Fruit fly (Drosophila melanogaster) whole organism, embryonic: ENCODE data around the gene Ifrd1.

Experiments used
- Aef1 ChIP-seq: fragments of 200-800 bp; sonication (Bioruptor generic); IDR thresholded peaks from 3 replicates; pipeline ENCODE4 v1.3.6; 2022; ENCODE audit warnings: missing biosample characterization, missing genetic modification characterization
- CG10321 ChIP-seq: fragments of 200-800 bp; sonication (Bioruptor generic); IDR thresholded peaks from 2 replicates; pipeline ENCODE4 v1.3.6; 2022; ENCODE audit warnings: missing biosample characterization, missing genetic modification characterization
- CG10431 ChIP-seq: fragments of 200-800 bp; sonication (Bioruptor generic); optimal IDR thresholded peaks from 3 replicates; lab custom pipeline; 2018; ENCODE audit warnings: missing biosample characterization, mild to moderate bottlenecking, missing genetic modification characterization
- CG10565 ChIP-seq: fragments of 200-800 bp; sonication (Bioruptor generic); optimal IDR thresholded peaks from 3 replicates; lab custom pipeline; 2016; ENCODE audit warnings: missing biosample characterization, mild to moderate bottlenecking, missing genetic modification characterization
- CG10979 ChIP-seq: fragments of 200-800 bp; sonication (Bioruptor generic); optimal IDR thresholded peaks from 2 replicates; lab custom pipeline; 2018; ENCODE audit warnings: missing biosample characterization, mild to moderate bottlenecking, missing genetic modification characterization, moderate library complexity
- CG12299 ChIP-seq: fragments of 200-800 bp; sonication (Bioruptor generic); optimal IDR thresholded peaks from 2 replicates; lab custom pipeline; 2018; ENCODE audit warnings: missing biosample characterization, mild to moderate bottlenecking, missing genetic modification characterization
- CG12769 ChIP-seq: fragments of 200-800 bp; sonication (Bioruptor generic); optimal IDR thresholded peaks from 2 replicates; lab custom pipeline; 2019; ENCODE audit warnings: missing biosample characterization, mild to moderate bottlenecking, missing genetic modification characterization, moderate library complexity
- CG13287 ChIP-seq: fragments of 200-800 bp; sonication (Bioruptor generic); IDR thresholded peaks from 2 replicates; pipeline ENCODE4 v1.3.6; 2022; ENCODE audit warnings: missing biosample characterization, missing genetic modification characterization; ENCODE audit not compliant: partially characterized antibody
- CG13424 ChIP-seq: fragments of 200-800 bp; sonication (Bioruptor generic); optimal IDR thresholded peaks from 2 replicates; lab custom pipeline; 2019; ENCODE audit warnings: missing biosample characterization, mild to moderate bottlenecking, missing genetic modification characterization, moderate library complexity
- CG14667 ChIP-seq: fragments of 200-800 bp; sonication (Bioruptor generic); IDR thresholded peaks from 2 replicates; pipeline ENCODE4 v1.3.6; 2022; ENCODE audit warnings: missing biosample characterization, missing genetic modification characterization
- CG14860 ChIP-seq: fragments of 200-800 bp; sonication (Bioruptor generic); IDR thresholded peaks from 3 replicates; pipeline ENCODE4 v1.3.6; 2022; ENCODE audit warnings: missing biosample characterization, missing genetic modification characterization; ENCODE audit not compliant: partially characterized antibody
- CG15073 ChIP-seq: fragments of 200-800 bp; sonication (Bioruptor generic); optimal IDR thresholded peaks from 2 replicates; lab custom pipeline; 2016; ENCODE audit warnings: missing biosample characterization, missing genetic modification characterization
- CG15696 ChIP-seq: fragments of 200-800 bp; sonication (Bioruptor generic); optimal IDR thresholded peaks from 2 replicates; lab custom pipeline; 2019; ENCODE audit warnings: missing biosample characterization, mild to moderate bottlenecking, missing genetic modification characterization, moderate library complexity
- CG17186 ChIP-seq: fragments of 200-800 bp; sonication (Bioruptor generic); optimal IDR thresholded peaks from 3 replicates; lab custom pipeline; 2017; ENCODE audit warnings: missing biosample characterization, missing genetic modification reagents, missing genetic modification characterization
- CG18619 ChIP-seq: fragments of 200-800 bp; sonication (Bioruptor generic); optimal IDR thresholded peaks from 3 replicates; lab custom pipeline; 2017; ENCODE audit warnings: missing biosample characterization, mild to moderate bottlenecking, missing genetic modification characterization
- CG2116 ChIP-seq: fragments of 200-800 bp; sonication (Bioruptor generic); optimal IDR thresholded peaks from 3 replicates; lab custom pipeline; 2018; ENCODE audit warnings: missing biosample characterization, mild to moderate bottlenecking, missing genetic modification characterization
- CG2875 ChIP-seq: fragments of 200-800 bp; sonication (Bioruptor generic); optimal IDR thresholded peaks from 2 replicates; lab custom pipeline; 2017; ENCODE audit warnings: missing biosample characterization, mild to moderate bottlenecking, missing genetic modification characterization, missing genetic modification reagents
- CG30403 ChIP-seq: fragments of 200-800 bp; sonication (Bioruptor generic); optimal IDR thresholded peaks from 3 replicates; lab custom pipeline; 2016; ENCODE audit warnings: missing biosample characterization, missing genetic modification characterization
- CG31224 ChIP-seq: fragments of 200-800 bp; sonication (Bioruptor generic); IDR thresholded peaks from 2 replicates; pipeline ENCODE4 v1.3.6; 2022; ENCODE audit warnings: missing biosample characterization, missing genetic modification characterization
- CG33557 ChIP-seq: fragments of 200-800 bp; sonication (Bioruptor generic); optimal IDR thresholded peaks from 2 replicates; lab custom pipeline; 2019; ENCODE audit warnings: missing biosample characterization, mild to moderate bottlenecking, missing genetic modification characterization, moderate library complexity
- CG3838 ChIP-seq: fragments of 200-800 bp; sonication (Bioruptor generic); optimal IDR thresholded peaks from 3 replicates; lab custom pipeline; 2016; ENCODE audit warnings: missing biosample characterization, missing genetic modification characterization
- CG4707 ChIP-seq: fragments of 200-800 bp; sonication (Bioruptor generic); optimal IDR thresholded peaks from 2 replicates; lab custom pipeline; 2018; ENCODE audit warnings: missing biosample characterization, mild to moderate bottlenecking, missing genetic modification characterization, moderate library complexity
- CG4730 ChIP-seq: fragments of 200-800 bp; sonication (Bioruptor generic); IDR thresholded peaks from 2 replicates; pipeline ENCODE4 v1.3.6; 2022; ENCODE audit warnings: missing biosample characterization, missing genetic modification characterization
- Doc3 ChIP-seq: fragments of 200-800 bp; sonication (Bioruptor generic); IDR thresholded peaks from 3 replicates; pipeline ENCODE4 v1.3.6; 2022; ENCODE audit warnings: missing biosample characterization, missing genetic modification characterization; ENCODE audit not compliant: partially characterized antibody
- Dref ChIP-seq: fragments of 200-800 bp; sonication (Bioruptor generic); IDR thresholded peaks from 2 replicates; pipeline ENCODE4 v1.3.6; 2022; ENCODE audit warnings: missing biosample characterization, missing genetic modification characterization
- GATAe ChIP-seq: fragments of 200-800 bp; sonication (Bioruptor generic); conservative IDR thresholded peaks from 2 replicates; pipeline ENCODE4 v1.3.6; 2022; ENCODE audit warnings: missing biosample characterization, missing genetic modification characterization
- Lhr ChIP-seq: fragments of 200-800 bp; sonication (Bioruptor generic); optimal IDR thresholded peaks from 3 replicates; lab custom pipeline; 2017; ENCODE audit warnings: mild to moderate bottlenecking, missing biosample characterization, missing genetic modification reagents, missing genetic modification characterization
- MESR4 ChIP-seq: fragments of 200-800 bp; sonication (Bioruptor generic); optimal IDR thresholded peaks from 2 replicates; lab custom pipeline; 2018; ENCODE audit warnings: missing biosample characterization, mild to moderate bottlenecking, missing genetic modification characterization, moderate library complexity
- Opbp ChIP-seq: fragments of 200-800 bp; sonication (Bioruptor generic); IDR thresholded peaks from 3 replicates; pipeline ENCODE4 v1.3.6; 2022; ENCODE audit warnings: missing biosample characterization, missing genetic modification characterization; ENCODE audit not compliant: partially characterized antibody
- Sox100B ChIP-seq: fragments of 200-800 bp; sonication (Bioruptor generic); optimal IDR thresholded peaks from 3 replicates; lab custom pipeline; 2018; ENCODE audit warnings: missing biosample characterization, mild to moderate bottlenecking, missing genetic modification characterization
- ci ChIP-seq: fragments of 200-800 bp; sonication (Bioruptor generic); IDR thresholded peaks from 3 replicates; pipeline ENCODE4 v1.3.6; 2022; ENCODE audit warnings: missing biosample characterization, missing genetic modification characterization
- dan ChIP-seq: fragments of 200-800 bp; sonication (Bioruptor generic); IDR thresholded peaks from 2 replicates; pipeline ENCODE4 v1.3.6; 2022; ENCODE audit warnings: missing biosample characterization, missing genetic modification characterization
- eve ChIP-seq, 2 experiments: fragments of >200 bp; optimal IDR thresholded peaks; 2 replicates each; lab custom pipeline; 2017; ENCODE audit warnings: missing biosample characterization in 2 of 2, missing genetic modification characterization in 2 of 2
- gt ChIP-seq: fragments of 200-800 bp; sonication (Bioruptor generic); IDR thresholded peaks from 2 replicates; pipeline ENCODE4 v1.3.6; 2022; ENCODE audit warnings: missing biosample characterization, missing genetic modification characterization
- ham ChIP-seq: fragments of 200-800 bp; sonication (Bioruptor generic); IDR thresholded peaks from 2 replicates; pipeline ENCODE4 v1.3.6; 2022; ENCODE audit warnings: missing biosample characterization, missing genetic modification characterization
- ind ChIP-seq: fragments of 200-800 bp; sonication (Bioruptor generic); optimal IDR thresholded peaks from 3 replicates; lab custom pipeline; 2016; ENCODE audit warnings: missing biosample characterization, missing genetic modification characterization
- kah ChIP-seq: fragments of 200-800 bp; sonication (Bioruptor generic); optimal IDR thresholded peaks from 2 replicates; lab custom pipeline; 2018; ENCODE audit warnings: missing biosample characterization, mild to moderate bottlenecking, missing genetic modification characterization
- nau ChIP-seq: fragments of 200-800 bp; sonication (Bioruptor generic); optimal IDR thresholded peaks from 3 replicates; lab custom pipeline; 2017; ENCODE audit warnings: missing biosample characterization, mild to moderate bottlenecking, missing genetic modification characterization, missing genetic modification reagents
- p53 ChIP-seq: fragments of 200-800 bp; sonication (Bioruptor generic); optimal IDR thresholded peaks from 2 replicates; lab custom pipeline; 2016; ENCODE audit warnings: missing biosample characterization, missing genetic modification characterization
- pfk ChIP-seq: fragments of 200-800 bp; sonication (Bioruptor generic); optimal IDR thresholded peaks from 2 replicates; lab custom pipeline; 2018; ENCODE audit warnings: missing biosample characterization, mild to moderate bottlenecking, missing genetic modification characterization, moderate library complexity
- prd ChIP-seq, 3 experiments: fragments of >200 bp in 2 of 3; fragments of 200-800 bp in 1 of 3; sonication (Bioruptor generic) in 1 of 3; optimal IDR thresholded peaks in 2 of 3; IDR thresholded peaks in 1 of 3; 2 replicates in 2 of 3; 3 replicates in 1 of 3; pipeline versions ENCODE4 v1.3.6 to Lab custom; 2017 to 2022; ENCODE audit warnings: missing biosample characterization in 1 of 3, missing genetic modification characterization in 1 of 3
- sens ChIP-seq: fragments of 200-800 bp; sonication (Bioruptor generic); peaks from one replicate; lab custom pipeline; 2016; ENCODE audit warnings: missing biosample characterization, missing genetic modification characterization
- stc ChIP-seq: fragments of 200-800 bp; sonication (Bioruptor generic); IDR thresholded peaks from 2 replicates; pipeline ENCODE4 v1.3.6; 2022; ENCODE audit warnings: missing biosample characterization, missing genetic modification characterization
- tll ChIP-seq, 2 experiments: fragments of 200-800 bp in 1 of 2; fragments of >200 bp in 1 of 2; sonication (Bioruptor generic) in 1 of 2; optimal IDR thresholded peaks; 2 replicates each; lab custom pipeline; 2017 to 2019; ENCODE audit warnings: missing biosample characterization in 2 of 2, missing genetic modification characterization in 2 of 2, mild to moderate bottlenecking in 1 of 2, moderate library complexity in 1 of 2
- vvl ChIP-seq: fragments of 200-800 bp; sonication (Bioruptor generic); IDR thresholded peaks from 2 replicates; pipeline ENCODE4 v1.3.6; 2022; ENCODE audit warnings: missing biosample characterization, missing genetic modification characterization

Ifrd1 gene

dm6 chr2L:2861885-2862620, 12.2 kb downstream of the Ifrd1 start (continued):
- peak; percentile 64 for TF ChIP-seq CG13287 (GFP tag; lab: Robert Waterston, UW)
- TF ChIP-seq kah (GFP tag; lab: Kevin White, UChicago): peak; percentile 27
- TF ChIP-seq CG4707 (GFP tag; lab: Kevin White, UChicago): no peak
- TF ChIP-seq, all 482 proteins: peak for 111

- no peak for TF ChIP-seq GATAe (GFP tag; lab: Robert Waterston, UW)
- TF ChIP-seq CG10565: no peak
- TF ChIP-seq vvl (GFP tag; lab: Robert Waterston, UW): peak; percentile 43; the same call in 1 of the 2 replicates
- no peak for TF ChIP-seq Sox100B
- TF ChIP-seq CG12299 (tag; lab: Kevin White, UChicago): no peak
- TF ChIP-seq p53: no peak
- TF ChIP-seq CG33557: peak; percentile 15
- peak; percentile 34 for TF ChIP-seq CG15696 (tag; lab: Kevin White, UChicago)
- no peak for TF ChIP-seq CG14860 (GFP tag; lab: Robert Waterston, UW)
- TF ChIP-seq Doc3 (GFP tag; lab: Robert Waterston, UW): no peak
- TF ChIP-seq prd (optimal IDR thresholded peaks at IDR 0.05; lab: Kevin White, UChicago): no peak
- no peak for TF ChIP-seq prd (GFP tag; IDR thresholded peaks at IDR 0.05; lab: Robert Waterston, UW)
- no peak for TF ChIP-seq CG17186
- TF ChIP-seq CG10979 (tag; lab: Kevin White, UChicago): no peak
- peak; percentile 45 for TF ChIP-seq CG12769 (tag; lab: Kevin White, UChicago)
- TF ChIP-seq CG14667: no peak
- peak; percentile 50 for TF ChIP-seq CG10431 (GFP tag; lab: Kevin White, UChicago)
- no peak for TF ChIP-seq CG30403 (GFP tag; lab: Kevin White, UChicago)
- TF ChIP-seq dan (GFP tag; lab: Robert Waterston, UW): no peak
- no peak for TF ChIP-seq tll (GFP tag; optimal IDR thresholded peaks at IDR 0.05; lab: Kevin White, UChicago)
- TF ChIP-seq CG10321 (GFP tag; lab: Robert Waterston, UW): no peak
- no peak for TF ChIP-seq Aef1 (GFP tag; lab: Robert Waterston, UW)
- TF ChIP-seq ind: no peak
- no peak for TF ChIP-seq nau (GFP tag; lab: Kevin White, UChicago)
- TF ChIP-seq CG31224 (GFP tag; lab: Robert Waterston, UW): no peak
- TF ChIP-seq Lhr: no peak
- TF ChIP-seq Dref (GFP tag; lab: Robert Waterston, UW): no peak
- no peak for TF ChIP-seq CG18619
- TF ChIP-seq CG4707 (GFP tag; lab: Kevin White, UChicago): peak; percentile 43
- TF ChIP-seq CG4730 (GFP tag; lab: Robert Waterston, UW): no peak
- no peak for TF ChIP-seq CG2875 (GFP tag; lab: Kevin White, UChicago)
- TF ChIP-seq CG13287 (GFP tag; lab: Robert Waterston, UW): no peak
- TF ChIP-seq CG3838 (GFP tag; lab: Kevin White, UChicago): no peak
- TF ChIP-seq CG2116 (GFP tag; lab: Kevin White, UChicago): no peak
- TF ChIP-seq pfk (GFP tag; lab: Kevin White, UChicago): peak; percentile 22
- TF ChIP-seq ci (GFP tag; lab: Robert Waterston, UW): peak; percentile 77
- no peak for TF ChIP-seq gt (GFP tag; lab: Robert Waterston, UW)
- TF ChIP-seq stc (GFP tag; lab: Robert Waterston, UW): no peak; the same call in 1 of the 2 replicates
- no peak for TF ChIP-seq ham (GFP tag; lab: Robert Waterston, UW)
- TF ChIP-seq eve (GFP tag; optimal IDR thresholded peaks at IDR 0.05; lab: Kevin White, UChicago): no peak
- TF ChIP-seq sens (GFP tag; lab: Kevin White, UChicago): peak; percentile 71
- no peak for TF ChIP-seq CG15073 (GFP tag; lab: Kevin White, UChicago)
- TF ChIP-seq Opbp (GFP tag; lab: Robert Waterston, UW): no peak
- no peak for TF ChIP-seq CG13424 (tag; lab: Kevin White, UChicago)
- TF ChIP-seq MESR4 (GFP tag; lab: Kevin White, UChicago): no peak
These were observed 13.0 kb downstream of the Ifrd1 start for dm6 chr2L:2861140-2861884.
